Fruit fly (Drosophila melanogaster): ENCODE data around the gene Dpy-30L2.

Gene Dpy-30L2

dm6 chr3L:4003316-4003715, 44.2 kb downstream of the Dpy-30L2 start, which contains the start of gene CG14985:
Gene CG14985 (plus strand): TSS chr3L:4003474.
- TF ChIP-seq CG14711 (tag; optimal IDR thresholded peaks at IDR 0.05): no peak
- TF ChIP-seq cnc (optimal IDR thresholded peaks at IDR 0.05): no peak
- no peak for TF ChIP-seq CG5204 (GFP tag; optimal IDR thresholded peaks at IDR 0.05)
- TF ChIP-seq pad (GFP tag; optimal IDR thresholded peaks at IDR 0.05): no peak
- no peak for TF ChIP-seq CG7045 (GFP tag; optimal IDR thresholded peaks at IDR 0.05)
- no peak for TF ChIP-seq CG7101 (tag; optimal IDR thresholded peaks at IDR 0.05)
- TF ChIP-seq Crg-1 (GFP tag; optimal IDR thresholded peaks at IDR 0.05): no peak
- no peak for TF ChIP-seq Clk (GFP tag; optimal IDR thresholded peaks at IDR 0.05)
- no peak for TF ChIP-seq CG1620 (GFP tag; optimal IDR thresholded peaks at IDR 0.05)
- TF ChIP-seq CG12768 (GFP tag; optimal IDR thresholded peaks at IDR 0.05): no peak
- no peak for TF ChIP-seq cic (GFP tag; optimal IDR thresholded peaks at IDR 0.05)
- no peak for TF ChIP-seq CG33017 (tag; optimal IDR thresholded peaks at IDR 0.05)
- no peak for TF ChIP-seq ovo (GFP tag; optimal IDR thresholded peaks at IDR 0.05)
- no peak for TF ChIP-seq toe (GFP tag; optimal IDR thresholded peaks at IDR 0.05)

dm6 chr3L:4001500-4001899, 46.0 kb downstream of the Dpy-30L2 start:
- TF ChIP-seq toe (GFP tag; optimal IDR thresholded peaks at IDR 0.05) (no peak), pad (GFP tag; optimal IDR thresholded peaks at IDR 0.05) (no peak), CG7101 (tag; optimal IDR thresholded peaks at IDR 0.05) (no peak), CG33017 (tag; optimal IDR thresholded peaks at IDR 0.05) (no peak), CG14711 (tag; optimal IDR thresholded peaks at IDR 0.05) (no peak), bab1 (GFP tag; optimal IDR thresholded peaks at IDR 0.05) (no peak), Mnt (GFP tag; optimal IDR thresholded peaks at IDR 0.05) (no peak), cic (GFP tag; optimal IDR thresholded peaks at IDR 0.05) (no peak), CG7045 (GFP tag; optimal IDR thresholded peaks at IDR 0.05) (no peak), Hr96 (GFP tag; optimal IDR thresholded peaks at IDR 0.05) (no peak), ovo (GFP tag; optimal IDR thresholded peaks at IDR 0.05) (no peak), kay (GFP tag; ENCODE audit: borderline replicate concordance) (no peak), Clk (GFP tag; optimal IDR thresholded peaks at IDR 0.05) (no peak), CG1620 (GFP tag; optimal IDR thresholded peaks at IDR 0.05) (no peak), CG5204 (GFP tag; optimal IDR thresholded peaks at IDR 0.05) (no peak), Crg-1 (GFP tag; optimal IDR thresholded peaks at IDR 0.05) (no peak), cnc (optimal IDR thresholded peaks at IDR 0.05) (no peak), CG11617 (GFP tag; optimal IDR thresholded peaks at IDR 0.05) (no peak), CG12768 (GFP tag; optimal IDR thresholded peaks at IDR 0.05) (no peak), tj (GFP tag; optimal IDR thresholded peaks at IDR 0.05) (no peak)

dm6 chr3L:4000711-4001110, 46.8 kb downstream of the Dpy-30L2 start:
- TF ChIP-seq Hr96 (GFP tag; optimal IDR thresholded peaks at IDR 0.05): no peak
- TF ChIP-seq CG33017 (tag; optimal IDR thresholded peaks at IDR 0.05): no peak
- no peak for TF ChIP-seq tj (GFP tag; optimal IDR thresholded peaks at IDR 0.05)
- TF ChIP-seq ovo (GFP tag; optimal IDR thresholded peaks at IDR 0.05): no peak
- TF ChIP-seq CG5204 (GFP tag; optimal IDR thresholded peaks at IDR 0.05): no peak
- no peak for TF ChIP-seq toe (GFP tag; optimal IDR thresholded peaks at IDR 0.05)
- no peak for TF ChIP-seq CG7045 (GFP tag; optimal IDR thresholded peaks at IDR 0.05)

All from whole organism, adult.